Worm (Caenorhabditis elegans) whole organism, young adult: ENCODE measurements around the gene tatn-1.

ENCODE experiments used
- hlh-12 ChIP-seq: sonication (generic microtip); optimal IDR thresholded peaks from 2 replicates; lab custom pipeline; 2016; ENCODE audit warnings: missing genetic modification characterization, missing compliant biosample characterization
- snpc-4 ChIP-seq, 5 experiments: fragments of 150-350 bp in 1 of 5; sonication (generic microtip) in 4 of 5; optimal IDR thresholded peaks; 2 replicates each; lab custom pipeline; 2014 to 2018; ENCODE audit warnings: missing genetic modification characterization in 5 of 5, missing biosample characterization in 3 of 5, antibody characterized with exemption in 2 of 5, mild to moderate bottlenecking in 2 of 5, missing compliant biosample characterization in 2 of 5, missing genotype in 2 of 5, moderate library complexity in 2 of 5, missing genetic modification reagents in 1 of 5
- tlf-1 ChIP-seq: fragments of 200-800 bp; sonication (Bioruptor generic); optimal IDR thresholded peaks from 2 replicates; lab custom pipeline; 2018; ENCODE audit warnings: mild to moderate bottlenecking, missing genetic modification characterization, missing compliant biosample characterization

The tatn-1 gene

ce11 chrX:14841030-14841429, 50.2 kb downstream of the tatn-1 start (continued):
- TF ChIP-seq snpc-4 (GFP tag; optimal IDR thresholded peaks at IDR 0.05; lab: Kevin White, UChicago) (no peak), snpc-4 (tag; optimal IDR thresholded peaks at IDR 0.05; lab: Kevin White, UChicago) (peak in 3 of 4 experiments; percentile 34 to 59 (median 58)), hlh-12 (no peak), tlf-1 (GFP tag; lab: Kevin White, UChicago) (no peak)
